Worm (Caenorhabditis elegans): ENCODE results near the gene F46G10.2.

Gene F46G10.2

DNA sequence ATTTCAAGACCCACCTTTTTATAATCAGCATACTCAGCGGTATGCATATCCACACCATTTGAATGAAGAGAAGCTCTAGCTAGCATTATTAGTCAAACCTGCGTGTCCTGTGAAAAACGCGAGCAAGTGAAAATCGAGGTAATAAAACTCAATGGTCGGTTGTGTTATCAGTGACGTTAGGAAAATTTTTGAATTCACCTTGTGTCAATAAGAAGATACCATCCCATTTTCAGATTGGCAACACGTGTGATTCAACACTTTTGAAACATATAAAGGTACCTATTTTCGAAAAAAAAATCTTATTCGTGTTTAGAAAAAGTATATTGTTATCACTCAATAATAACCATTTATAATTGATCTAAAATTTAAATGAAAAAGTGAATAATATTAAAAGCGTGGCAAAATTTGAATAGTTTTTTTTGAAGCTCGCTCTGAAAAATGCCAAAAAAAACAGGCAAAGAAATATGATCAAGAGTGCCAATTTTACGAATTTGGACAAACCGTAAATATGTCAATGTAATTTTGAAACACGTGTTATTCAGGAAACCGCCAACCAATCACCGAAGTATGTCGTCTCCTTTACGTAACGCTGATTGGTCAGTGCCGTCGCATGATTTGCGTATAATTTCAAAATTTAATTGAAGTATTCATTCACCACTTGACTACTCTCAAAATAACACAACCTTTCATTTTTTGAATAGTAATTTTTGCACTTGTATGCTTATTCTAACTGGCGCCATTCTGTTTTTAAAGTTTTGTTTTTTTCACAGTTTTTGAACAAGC, 10.9 kb upstream of the F46G10.2 start, which contains the start of gene F46G10.1:
Gene F46G10.1, minus strand, starts transcription at position 115 of the 783 bp plus-strand sequence.
- TF ChIP-seq dmd-6 (GFP tag; IDR thresholded peaks at IDR 0.05) (peak; percentile 78), ztf-7 (tag; optimal IDR thresholded peaks at IDR 0.05) (peak; percentile 26), mdt-29 (GFP tag; IDR thresholded peaks at IDR 0.05) (no peak), nhr-6 (tag; optimal IDR thresholded peaks at IDR 0.05) (no peak), pqm-1 (tag; optimal IDR thresholded peaks at IDR 0.05) (peak; percentile 73), unc-62 (GFP tag; optimal IDR thresholded peaks at IDR 0.05 in 1 of 2) (peak in 1 of 2 experiments; percentile 1), unc-62 (tag; optimal IDR thresholded peaks at IDR 0.05) (no peak), daf-16 (GFP tag; optimal IDR thresholded peaks at IDR 0.05) (no peak), daf-16 (tag; optimal IDR thresholded peaks at IDR 0.05) (peak; percentile 93), hlh-11 (tag; optimal IDR thresholded peaks at IDR 0.05) (peak; percentile 47), R02D3.7 (tag; optimal IDR thresholded peaks at IDR 0.05) (no peak), hlh-30 (tag; optimal IDR thresholded peaks at IDR 0.05; ENCODE audit: insufficient read depth) (peak; percentile 21), nhr-77 (tag; optimal IDR thresholded peaks at IDR 0.05) (peak; percentile 39), dve-1 (tag; optimal IDR thresholded peaks at IDR 0.05; ENCODE audit: insufficient read depth) (peak; percentile 70), ZK546.5 (tag; optimal IDR thresholded peaks at IDR 0.05) (no peak), duxl-1 (tag; optimal IDR thresholded peaks at IDR 0.05; ENCODE audit: poor library complexity) (no peak), mdl-1 (tag; optimal IDR thresholded peaks at IDR 0.05) (peak in 1 of 2 experiments; percentile 13), php-3 (GFP tag; IDR thresholded peaks at IDR 0.05) (peak; percentile 28; the same call in 1 of the 2 replicates), aha-1 (tag) (peak; percentile 28), nhr-28 (tag; optimal IDR thresholded peaks at IDR 0.05) (peak; percentile 58), ceh-62 (tag; optimal IDR thresholded peaks at IDR 0.05) (no peak)

DNA sequence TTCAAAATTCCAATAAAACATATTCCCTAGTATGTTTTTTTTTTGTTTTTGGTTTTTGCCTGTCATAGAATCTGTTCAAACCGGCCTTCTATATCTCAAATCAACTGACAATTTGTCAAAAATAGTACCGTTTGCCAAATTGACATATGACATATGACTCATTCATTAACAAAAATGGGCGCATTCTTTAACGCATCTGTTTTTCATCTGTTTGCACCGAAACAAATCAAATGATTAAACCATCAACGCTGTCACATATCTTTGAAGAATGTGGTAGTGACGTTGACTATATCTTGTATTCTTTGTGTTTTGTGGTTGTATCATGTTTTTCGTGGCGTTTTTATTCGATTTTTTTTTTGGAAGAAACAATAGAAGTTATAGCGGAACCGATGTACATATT, 7.7 kb upstream of the F46G10.2 start:
- TF ChIP-seq nhr-41 (GFP tag; IDR thresholded peaks at IDR 0.05), result no peak
- peak in 1 of 2 experiments; percentile 35 for TF ChIP-seq mdl-1 (tag; optimal IDR thresholded peaks at IDR 0.05)
- peak; percentile 72 for TF ChIP-seq hlh-30 (tag; optimal IDR thresholded peaks at IDR 0.05; ENCODE audit: insufficient read depth)
- peak; percentile 35 for TF ChIP-seq hlh-11 (tag; optimal IDR thresholded peaks at IDR 0.05)
- TF ChIP-seq mep-1 (tag; optimal IDR thresholded peaks at IDR 0.05), result peak; percentile 5
- peak; percentile 94 for TF ChIP-seq nhr-28 (tag; optimal IDR thresholded peaks at IDR 0.05)
- TF ChIP-seq unc-62 (GFP tag; optimal IDR thresholded peaks at IDR 0.05 in 1 of 2), result peak in 1 of 2 experiments; percentile 54
- TF ChIP-seq unc-62 (tag; optimal IDR thresholded peaks at IDR 0.05), result no peak
- no peak for TF ChIP-seq jun-1 (tag; optimal IDR thresholded peaks at IDR 0.05)

DNA sequence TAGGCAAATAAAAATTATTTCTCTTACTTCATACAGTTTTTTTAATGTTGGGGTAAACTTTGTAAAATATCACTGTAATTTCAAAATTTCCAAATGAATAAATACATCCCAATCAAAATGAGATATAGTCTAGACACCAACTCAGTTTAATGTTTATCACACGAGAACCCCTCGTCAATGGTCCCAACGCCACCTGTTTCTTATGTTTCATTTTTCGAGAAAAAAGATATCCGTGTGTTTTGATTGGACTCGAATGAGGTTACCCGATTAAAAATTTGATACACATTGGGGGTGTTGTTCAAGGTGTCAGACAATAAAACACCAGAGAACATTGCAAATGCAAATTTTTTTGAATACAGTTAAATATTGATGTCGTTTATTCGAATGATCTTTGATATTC, 5.2 kb upstream of the F46G10.2 start:
- TF ChIP-seq unc-62 (GFP tag; optimal IDR thresholded peaks at IDR 0.05 in 1 of 2) (no peak), unc-62 (tag; optimal IDR thresholded peaks at IDR 0.05) (no peak), php-3 (GFP tag; IDR thresholded peaks at IDR 0.05) (no peak), mdt-29 (GFP tag; IDR thresholded peaks at IDR 0.05) (no peak), dmd-6 (GFP tag; IDR thresholded peaks at IDR 0.05) (no peak), daf-16 (GFP tag; optimal IDR thresholded peaks at IDR 0.05) (peak in 1 of 2 experiments; percentile 45), daf-16 (tag; optimal IDR thresholded peaks at IDR 0.05) (no peak), nhr-237 (tag; optimal IDR thresholded peaks at IDR 0.05) (no peak), ztf-7 (tag; optimal IDR thresholded peaks at IDR 0.05) (no peak), lir-3 (tag; optimal IDR thresholded peaks at IDR 0.05) (no peak), zip-11 (GFP tag; IDR thresholded peaks at IDR 0.05) (no peak), lin-38 (GFP tag; IDR thresholded peaks at IDR 0.05) (no peak), nhr-11 (tag; optimal IDR thresholded peaks at IDR 0.05) (peak; percentile 33), tag-97 (GFP tag; IDR thresholded peaks at IDR 0.05) (no peak)

DNA sequence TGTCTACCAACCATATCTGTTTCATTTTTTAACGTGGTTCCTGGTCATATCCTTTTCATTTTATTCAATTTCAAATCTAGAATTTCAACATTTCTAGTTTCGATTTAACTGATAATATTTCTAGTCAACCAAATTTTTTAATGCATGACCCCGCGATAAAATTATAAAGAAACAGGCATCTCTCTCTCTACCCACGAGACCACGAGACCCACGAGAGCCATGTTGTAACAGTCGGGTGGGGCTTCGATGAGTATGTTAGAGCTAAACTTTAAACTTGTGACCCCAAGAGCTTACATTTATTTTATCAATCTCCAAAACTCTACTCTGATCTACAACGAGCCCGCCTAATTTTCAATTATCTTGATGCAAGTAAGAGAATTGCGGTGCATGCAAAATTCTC, 4.4 kb upstream of the F46G10.2 start:
- TF ChIP-seq mdl-1 (tag; optimal IDR thresholded peaks at IDR 0.05), result peak in 1 of 2 experiments; percentile 20
- peak; percentile 72 for TF ChIP-seq hlh-30 (tag; optimal IDR thresholded peaks at IDR 0.05; ENCODE audit: insufficient read depth)
- TF ChIP-seq dve-1 (tag; optimal IDR thresholded peaks at IDR 0.05; ENCODE audit: insufficient read depth), result peak; percentile 66
- TF ChIP-seq dmd-6 (GFP tag; IDR thresholded peaks at IDR 0.05), result no peak

DNA sequence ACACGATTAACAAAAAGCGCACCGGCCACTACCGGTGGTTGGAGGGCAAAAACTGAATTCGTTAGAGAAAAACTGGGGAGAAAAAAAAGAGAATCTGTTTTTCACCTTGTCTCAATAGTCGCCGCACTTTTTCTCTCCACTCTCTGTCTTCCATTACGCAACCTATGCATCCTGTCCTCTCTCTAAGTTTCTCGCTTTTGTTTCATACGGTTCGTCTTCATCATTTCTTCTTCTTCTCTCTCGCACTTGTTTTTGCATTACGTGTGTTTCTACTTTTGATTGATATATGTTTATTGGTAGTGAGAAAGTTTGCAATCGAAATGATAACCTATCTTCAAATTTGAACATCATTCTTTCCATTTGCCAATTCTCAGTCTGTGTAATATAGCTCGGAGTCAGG, 2.2 kb upstream of the F46G10.2 start:
- no peak for TF ChIP-seq ceh-62 (tag; optimal IDR thresholded peaks at IDR 0.05)
- no peak for TF ChIP-seq D1046.2 (GFP tag; IDR thresholded peaks at IDR 0.05)
- peak; percentile 79 for TF ChIP-seq hlh-11 (tag; optimal IDR thresholded peaks at IDR 0.05)
- TF ChIP-seq sdz-12 (GFP tag; optimal IDR thresholded peaks at IDR 0.05), result no peak
- TF ChIP-seq pqm-1 (tag; optimal IDR thresholded peaks at IDR 0.05), result peak; percentile 0
- no peak for TF ChIP-seq pha-4 (GFP tag; IDR thresholded peaks at IDR 0.05)
- no peak for TF ChIP-seq pha-4 (tag; optimal IDR thresholded peaks at IDR 0.05)
- TF ChIP-seq unc-62 (GFP tag; optimal IDR thresholded peaks at IDR 0.05 in 1 of 2), result peak in 1 of 2 experiments; percentile 97
- TF ChIP-seq unc-62 (tag; optimal IDR thresholded peaks at IDR 0.05), result no peak
- TF ChIP-seq arid-1 (GFP tag; conservative IDR thresholded peaks at IDR 0.05), result no peak
- no peak for TF ChIP-seq nhr-102 (tag; optimal IDR thresholded peaks at IDR 0.05)
- no peak for TF ChIP-seq aha-1 (tag)
- no peak for TF ChIP-seq tra-1 (GFP tag; IDR thresholded peaks at IDR 0.05)
- no peak for TF ChIP-seq nhr-41 (GFP tag; IDR thresholded peaks at IDR 0.05)
- no peak for TF ChIP-seq skn-1 (tag; optimal IDR thresholded peaks at IDR 0.05)
- no peak for TF ChIP-seq lin-15B (tag; optimal IDR thresholded peaks at IDR 0.05)
- no peak for TF ChIP-seq fkh-10 (GFP tag; optimal IDR thresholded peaks at IDR 0.05)
- TF ChIP-seq set-16 (GFP tag; IDR thresholded peaks at IDR 0.05), result no peak
